Worm (Caenorhabditis elegans): Measurements from ENCODE around the gene ZK418.11.

ZK418.11 gene

DNA sequence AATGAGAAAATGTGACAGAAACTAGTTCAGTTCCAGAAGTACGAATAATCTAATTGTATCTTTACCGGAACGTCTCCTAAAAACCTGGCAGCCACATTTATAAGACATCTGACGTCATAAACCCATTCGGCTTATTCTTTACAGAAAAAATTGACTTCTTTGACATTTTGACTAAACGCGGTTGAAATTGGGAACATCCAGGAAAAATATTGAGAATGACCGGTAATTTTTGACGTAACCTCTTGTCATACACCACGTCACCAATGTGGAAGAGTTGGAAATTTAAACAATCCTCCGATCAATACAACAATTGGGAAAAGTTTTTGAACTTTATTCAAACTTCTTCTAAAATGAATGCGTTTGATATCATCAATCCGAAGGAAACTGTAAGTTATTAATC is 9.0 kb upstream of the ZK418.11 start, which contains the start of gene ZK418.2:
ZK418.2 (plus strand) TSS at position 301 of the 400 bp plus-strand sequence.
- TF ChIP-seq aptf-3 (GFP tag; IDR thresholded peaks at IDR 0.05): no peak
- no peak for TF ChIP-seq tbp1 (GFP tag; optimal IDR thresholded peaks at IDR 0.05)
- no peak for TF ChIP-seq D2030.7 (GFP tag; IDR thresholded peaks at IDR 0.05)
- no peak for TF ChIP-seq dpl-1 (GFP tag; optimal IDR thresholded peaks at IDR 0.05)
- TF ChIP-seq lin-26 (GFP tag; IDR thresholded peaks at IDR 0.05): no peak
- TF ChIP-seq rpc-1 (optimal IDR thresholded peaks at IDR 0.05): no peak
- no peak for TF ChIP-seq rpc-1 (tag; optimal IDR thresholded peaks at IDR 0.05)
- no peak for TF ChIP-seq ceh-40 (GFP tag; IDR thresholded peaks at IDR 0.05)
- no peak for TF ChIP-seq ekl-4 (GFP tag; IDR thresholded peaks at IDR 0.05)
- TF ChIP-seq sptf-2 (GFP tag; optimal IDR thresholded peaks at IDR 0.05): no peak
- no peak for TF ChIP-seq C06A6.2 (GFP tag; conservative IDR thresholded peaks at IDR 0.05)
- no peak for TF ChIP-seq snpc-3.4 (tag; optimal IDR thresholded peaks at IDR 0.05)
- TF ChIP-seq ceh-27 (GFP tag; optimal IDR thresholded peaks at IDR 0.05): no peak
- TF ChIP-seq mel-28 (tag; optimal IDR thresholded peaks at IDR 0.05; ENCODE audit: borderline replicate concordance): no peak
- no peak for TF ChIP-seq unc-130 (GFP tag; optimal IDR thresholded peaks at IDR 0.05)
- TF ChIP-seq attf-3 (GFP tag; conservative IDR thresholded peaks at IDR 0.05): no peak
- TF ChIP-seq K12H6.12 (tag; optimal IDR thresholded peaks at IDR 0.05): no peak
- no peak for TF ChIP-seq mcd-1 (GFP tag; IDR thresholded peaks at IDR 0.05)
- TF ChIP-seq hlh-12 (tag; optimal IDR thresholded peaks at IDR 0.05): no peak

ce11 chrIII:7095156-7095555 is 4.9 kb upstream of the ZK418.11 start, which contains the start of gene nhr-9:
Gene nhr-9 (plus strand): TSS chrIII:7095462.
- no peak for TF ChIP-seq tbp1 (GFP tag; optimal IDR thresholded peaks at IDR 0.05)
- no peak for TF ChIP-seq tbx-9 (tag; optimal IDR thresholded peaks at IDR 0.05; ENCODE audit: borderline replicate concordance)
- TF ChIP-seq hsf-1 (GFP tag; IDR thresholded peaks at IDR 0.05): no peak
- TF ChIP-seq madf-6 (GFP tag; IDR thresholded peaks at IDR 0.05): no peak
- TF ChIP-seq zfh-2 (GFP tag; conservative IDR thresholded peaks at IDR 0.05): no peak
- TF ChIP-seq T26A5.8 (tag; optimal IDR thresholded peaks at IDR 0.05): no peak
- no peak for TF ChIP-seq F39B2.1 (GFP tag; IDR thresholded peaks at IDR 0.05)
- no peak for TF ChIP-seq dpl-1 (GFP tag; optimal IDR thresholded peaks at IDR 0.05)
- TF ChIP-seq pha-4 (tag; optimal IDR thresholded peaks at IDR 0.05): no peak
- no peak for TF ChIP-seq ets-4 (GFP tag; optimal IDR thresholded peaks at IDR 0.05)
- no peak for TF ChIP-seq ztf-25 (GFP tag; IDR thresholded peaks at IDR 0.05)
- TF ChIP-seq dpff-1 (tag; optimal IDR thresholded peaks at IDR 0.05): no peak
- TF ChIP-seq F55B11.4 (tag; optimal IDR thresholded peaks at IDR 0.05; ENCODE audit: borderline replicate concordance, insufficient read depth): no peak
- no peak for TF ChIP-seq mes-4 (tag; optimal IDR thresholded peaks at IDR 0.05)
- TF ChIP-seq B0019.2 (GFP tag; conservative IDR thresholded peaks at IDR 0.05): no peak
- TF ChIP-seq B0336.3 (GFP tag; IDR thresholded peaks at IDR 0.05): no peak
- no peak for TF ChIP-seq ztf-28 (GFP tag; IDR thresholded peaks at IDR 0.05)
- TF ChIP-seq let-526 (GFP tag; IDR thresholded peaks at IDR 0.05): no peak

- no peak for TF ChIP-seq dpff-1 (tag; optimal IDR thresholded peaks at IDR 0.05)
- TF ChIP-seq nhr-27 (tag; optimal IDR thresholded peaks at IDR 0.05): no peak
- no peak for TF ChIP-seq ztf-28 (GFP tag; IDR thresholded peaks at IDR 0.05)
- TF ChIP-seq lin-54 (GFP tag; optimal IDR thresholded peaks at IDR 0.05): no peak
- no peak for TF ChIP-seq Y95B8A.8 (GFP tag; IDR thresholded peaks at IDR 0.05)
- TF ChIP-seq Y53F4B.3 (GFP tag; IDR thresholded peaks at IDR 0.05): no peak
- TF ChIP-seq B0336.3 (GFP tag; IDR thresholded peaks at IDR 0.05): no peak
- no peak for TF ChIP-seq tbx-9 (tag; optimal IDR thresholded peaks at IDR 0.05; ENCODE audit: borderline replicate concordance)
- TF ChIP-seq rpc-1 (optimal IDR thresholded peaks at IDR 0.05): no peak
- no peak for TF ChIP-seq rpc-1 (tag; optimal IDR thresholded peaks at IDR 0.05)
- TF ChIP-seq Y56A3A.18 (GFP tag; IDR thresholded peaks at IDR 0.05): no peak
Observed at ce11 chrIII:7096481-7096880, 3.6 kb upstream of the ZK418.11 start.
